Fruit fly (Drosophila melanogaster) whole organism, embryonic: ENCODE measurements around the gene CG43638.

Experiments
- Abd-B ChIP-seq: fragments of 200-800 bp; sonication (Bioruptor generic); optimal IDR thresholded peaks from 2 replicates; lab custom pipeline; 2018; ENCODE audit warnings: missing biosample characterization, mild to moderate bottlenecking, missing genetic modification characterization, moderate library complexity
- B-H2 ChIP-seq: fragments of 200-800 bp; sonication (Bioruptor generic); optimal IDR thresholded peaks from 2 replicates; lab custom pipeline; 2018; ENCODE audit warnings: missing biosample characterization, mild to moderate bottlenecking, missing genetic modification characterization
- CG11398 ChIP-seq: fragments of 200-800 bp; sonication (Bioruptor generic); optimal IDR thresholded peaks from 2 replicates; lab custom pipeline; 2016; ENCODE audit warnings: missing biosample characterization, missing genetic modification characterization
- CG11696 ChIP-seq: fragments of 200-800 bp; sonication (Bioruptor generic); IDR thresholded peaks from 2 replicates; pipeline ENCODE4 v1.3.6; 2022; ENCODE audit warnings: missing biosample characterization, missing genetic modification characterization
- CG12659 ChIP-seq: fragments of 200-800 bp; sonication (Bioruptor generic); optimal IDR thresholded peaks from 3 replicates; lab custom pipeline; 2017; ENCODE audit warnings: mild to moderate bottlenecking, missing biosample characterization, missing genetic modification reagents, missing genetic modification characterization
- CG14860 ChIP-seq: fragments of 200-800 bp; sonication (Bioruptor generic); IDR thresholded peaks from 3 replicates; pipeline ENCODE4 v1.3.6; 2022; ENCODE audit warnings: missing biosample characterization, missing genetic modification characterization; ENCODE audit not compliant: partially characterized antibody
- CG15514 ChIP-seq: fragments of 200-800 bp; sonication (Bioruptor generic); optimal IDR thresholded peaks from 3 replicates; lab custom pipeline; 2017; ENCODE audit warnings: missing biosample characterization, missing genetic modification characterization, mild to moderate bottlenecking, moderate library complexity, missing genetic modification reagents
- CG16779 ChIP-seq: fragments of 200-800 bp; sonication (Bioruptor generic); IDR thresholded peaks from 2 replicates; pipeline ENCODE4 v1.3.6; 2022; ENCODE audit warnings: missing biosample characterization, missing genetic modification characterization
- CG16815 ChIP-seq: fragments of 200-800 bp; sonication (Bioruptor generic); optimal IDR thresholded peaks from 3 replicates; lab custom pipeline; 2017; ENCODE audit warnings: missing biosample characterization, mild to moderate bottlenecking, missing genetic modification characterization
- CG17328 ChIP-seq: fragments of 200-800 bp; sonication (Bioruptor generic); IDR thresholded peaks from 2 replicates; pipeline ENCODE4 v1.3.6; 2022; ENCODE audit warnings: missing biosample characterization, missing genetic modification characterization
- CG18262 ChIP-seq: fragments of 200-800 bp; optimal IDR thresholded peaks from 3 replicates; lab custom pipeline; 2019; ENCODE audit warnings: missing biosample characterization, mild to moderate bottlenecking, missing genetic modification characterization, moderate library complexity
- CG2116 ChIP-seq: fragments of 200-800 bp; sonication (Bioruptor generic); optimal IDR thresholded peaks from 3 replicates; lab custom pipeline; 2018; ENCODE audit warnings: missing biosample characterization, mild to moderate bottlenecking, missing genetic modification characterization
- CG2875 ChIP-seq: fragments of 200-800 bp; sonication (Bioruptor generic); optimal IDR thresholded peaks from 2 replicates; lab custom pipeline; 2017; ENCODE audit warnings: missing biosample characterization, mild to moderate bottlenecking, missing genetic modification characterization, missing genetic modification reagents
- CG3065 ChIP-seq: fragments of 200-800 bp; sonication (Bioruptor generic); optimal IDR thresholded peaks from 2 replicates; lab custom pipeline; 2016; ENCODE audit warnings: missing biosample characterization, missing genetic modification characterization
- CG31388 ChIP-seq: fragments of 200-800 bp; sonication (Bioruptor generic); optimal IDR thresholded peaks from 2 replicates; lab custom pipeline; 2016; ENCODE audit warnings: missing biosample characterization, missing genetic modification characterization
- CG6654 ChIP-seq: fragments of 200-800 bp; sonication (Bioruptor generic); optimal IDR thresholded peaks from 2 replicates; lab custom pipeline; 2017; ENCODE audit warnings: missing biosample characterization, mild to moderate bottlenecking, missing genetic modification characterization
- CG8089 ChIP-seq: fragments of 200-800 bp; sonication (Bioruptor generic); optimal IDR thresholded peaks from 3 replicates; lab custom pipeline; 2016; ENCODE audit warnings: missing biosample characterization, missing genetic modification characterization
- CG8290 ChIP-seq, 3 experiments: fragments of 200-800 bp; sonication (Bioruptor generic); optimal IDR thresholded peaks; 2 replicates each; lab custom pipeline; 2016 to 2019; ENCODE audit warnings: missing biosample characterization in 3 of 3, missing genetic modification characterization in 3 of 3, mild to moderate bottlenecking in 2 of 3, moderate library complexity in 1 of 3
- CG8478 ChIP-seq: fragments of >200 bp; optimal IDR thresholded peaks from 2 replicates; lab custom pipeline; 2018
- CoRest ChIP-seq: fragments of 200-800 bp; sonication (Bioruptor generic); optimal IDR thresholded peaks from 3 replicates; lab custom pipeline; 2018; ENCODE audit warnings: missing biosample characterization, mild to moderate bottlenecking, missing genetic modification characterization, moderate library complexity
- Dfd ChIP-seq, 2 experiments: fragments of >200 bp; optimal IDR thresholded peaks; 2 replicates each; lab custom pipeline; 2017; ENCODE audit warnings: missing biosample characterization in 2 of 2, missing genetic modification characterization in 2 of 2
- Doc3 ChIP-seq: fragments of 200-800 bp; sonication (Bioruptor generic); IDR thresholded peaks from 3 replicates; pipeline ENCODE4 v1.3.6; 2022; ENCODE audit warnings: missing biosample characterization, missing genetic modification characterization; ENCODE audit not compliant: partially characterized antibody
- H2.0 ChIP-seq: fragments of 200-800 bp; sonication (Bioruptor generic); IDR thresholded peaks from 2 replicates; pipeline ENCODE4 v1.3.6; 2022; ENCODE audit warnings: missing biosample characterization, missing genetic modification characterization
- HHEX ChIP-seq: fragments of 200-800 bp; sonication (Bioruptor generic); optimal IDR thresholded peaks from 3 replicates; lab custom pipeline; 2017; ENCODE audit warnings: missing biosample characterization, mild to moderate bottlenecking, missing genetic modification characterization, missing genetic modification reagents
- Hmr ChIP-seq: fragments of 200-800 bp; sonication (Bioruptor generic); optimal IDR thresholded peaks from 3 replicates; lab custom pipeline; 2017; ENCODE audit warnings: mild to moderate bottlenecking, missing biosample characterization, missing genetic modification reagents, missing genetic modification characterization
- Jarid2 ChIP-seq: fragments of 200-800 bp; sonication (Bioruptor generic); optimal IDR thresholded peaks from 3 replicates; lab custom pipeline; 2017; ENCODE audit warnings: mild to moderate bottlenecking, missing biosample characterization, missing genetic modification reagents, missing genetic modification characterization
- Mad ChIP-seq: fragments of 200-800 bp; sonication (Bioruptor generic); optimal IDR thresholded peaks from 2 replicates; lab custom pipeline; 2016; ENCODE audit warnings: missing biosample characterization, missing genetic modification characterization
- NK7.1 ChIP-seq: fragments of 200-800 bp; sonication (Bioruptor generic); optimal IDR thresholded peaks from 3 replicates; lab custom pipeline; 2016; ENCODE audit warnings: missing biosample characterization, missing genetic modification characterization
- Ptx1 ChIP-seq: fragments of 200-800 bp; sonication (Bioruptor generic); IDR thresholded peaks from 2 replicates; pipeline ENCODE4 v1.3.6; 2022; ENCODE audit warnings: missing biosample characterization, missing genetic modification characterization
- Spps ChIP-seq: fragments of 200-800 bp; sonication (Bioruptor generic); optimal IDR thresholded peaks from 2 replicates; lab custom pipeline; 2018; ENCODE audit warnings: missing biosample characterization, mild to moderate bottlenecking, missing genetic modification characterization
- Xrp1 ChIP-seq: fragments of 200-800 bp; sonication (Bioruptor generic); IDR thresholded peaks from 2 replicates; pipeline ENCODE4 v1.3.6; 2022; ENCODE audit warnings: missing biosample characterization, missing genetic modification characterization
- al ChIP-seq: fragments of 200-800 bp; sonication (Bioruptor generic); IDR thresholded peaks from 2 replicates; pipeline ENCODE4 v1.3.6; 2022; ENCODE audit warnings: missing biosample characterization, missing genetic modification characterization
- ash1 ChIP-seq: fragments of 200-800 bp; sonication (Bioruptor generic); optimal IDR thresholded peaks from 2 replicates; lab custom pipeline; 2018; ENCODE audit warnings: missing biosample characterization, mild to moderate bottlenecking, missing genetic modification characterization
- btn ChIP-seq: fragments of 200-800 bp; sonication (Bioruptor generic); optimal IDR thresholded peaks from 2 replicates; lab custom pipeline; 2016; ENCODE audit warnings: missing biosample characterization, missing genetic modification characterization
- cas ChIP-seq: fragments of 200-800 bp; sonication (Bioruptor generic); IDR thresholded peaks from 2 replicates; pipeline ENCODE4 v1.3.6; 2022; ENCODE audit warnings: missing biosample characterization, missing genetic modification characterization
- chif ChIP-seq, 2 experiments: fragments of 200-800 bp; sonication (Bioruptor generic); optimal IDR thresholded peaks; 3 replicates each; lab custom pipeline; 2016; ENCODE audit warnings: missing biosample characterization in 2 of 2, missing genetic modification characterization in 2 of 2
- croc ChIP-seq: fragments of 200-800 bp; sonication (Bioruptor generic); conservative IDR thresholded peaks from 3 replicates; pipeline ENCODE4 v1.3.6; 2022; ENCODE audit warnings: missing biosample characterization, missing genetic modification characterization
- dimm ChIP-seq: fragments of 200-800 bp; sonication (Bioruptor generic); IDR thresholded peaks from 2 replicates; pipeline ENCODE4 v1.3.6; 2022; ENCODE audit warnings: missing biosample characterization, missing genetic modification characterization
- dmrt11E ChIP-seq: fragments of 200-800 bp; sonication (Bioruptor generic); optimal IDR thresholded peaks from 3 replicates; lab custom pipeline; 2018; ENCODE audit warnings: missing biosample characterization, mild to moderate bottlenecking, missing genetic modification characterization, moderate library complexity
- eyg ChIP-seq: fragments of 200-800 bp; sonication (Bioruptor generic); optimal IDR thresholded peaks from 3 replicates; lab custom pipeline; 2016; ENCODE audit warnings: missing biosample characterization, missing genetic modification characterization
- gem ChIP-seq: fragments of 200-800 bp; sonication (Bioruptor generic); optimal IDR thresholded peaks from 2 replicates; lab custom pipeline; 2019; ENCODE audit warnings: missing biosample characterization, mild to moderate bottlenecking, missing genetic modification characterization, moderate library complexity
- grau ChIP-seq: fragments of 200-800 bp; optimal IDR thresholded peaks from 3 replicates; lab custom pipeline; 2019; ENCODE audit warnings: missing biosample characterization, mild to moderate bottlenecking, missing genetic modification characterization, moderate library complexity
- hth ChIP-seq: fragments of >200 bp; optimal IDR thresholded peaks from 2 replicates; lab custom pipeline; 2017; ENCODE audit warnings: inconsistent platforms
- inv ChIP-seq: fragments of 200-800 bp; sonication (Bioruptor generic); IDR thresholded peaks from 2 replicates; pipeline ENCODE4 v1.3.6; 2022; ENCODE audit warnings: missing biosample characterization, missing genetic modification characterization; ENCODE audit not compliant: partially characterized antibody
- jumu ChIP-seq: fragments of 200-800 bp; sonication (Bioruptor generic); optimal IDR thresholded peaks from 3 replicates; lab custom pipeline; 2016; ENCODE audit warnings: missing biosample characterization, missing genetic modification characterization
- mam ChIP-seq: fragments of 200-800 bp; sonication (Bioruptor generic); optimal IDR thresholded peaks from 3 replicates; lab custom pipeline; 2016; ENCODE audit warnings: missing biosample characterization, missing genetic modification characterization
- ro ChIP-seq: fragments of 200-800 bp; sonication (Bioruptor generic); IDR thresholded peaks from 2 replicates; pipeline ENCODE4 v1.3.6; 2022; ENCODE audit warnings: missing biosample characterization, missing genetic modification characterization
- salm ChIP-seq: fragments of 200-800 bp; sonication (Bioruptor generic); optimal IDR thresholded peaks from 2 replicates; lab custom pipeline; 2018; ENCODE audit warnings: missing biosample characterization, mild to moderate bottlenecking, missing genetic modification characterization
- tgo ChIP-seq: fragments of 200-800 bp; sonication (Bioruptor generic); IDR thresholded peaks from 3 replicates; pipeline ENCODE4 v1.3.6; 2022; ENCODE audit warnings: missing biosample characterization, missing genetic modification characterization
- tll ChIP-seq, 2 experiments: fragments of 200-800 bp in 1 of 2; fragments of >200 bp in 1 of 2; sonication (Bioruptor generic) in 1 of 2; optimal IDR thresholded peaks; 2 replicates each; lab custom pipeline; 2017 to 2019; ENCODE audit warnings: missing biosample characterization in 2 of 2, missing genetic modification characterization in 2 of 2, mild to moderate bottlenecking in 1 of 2, moderate library complexity in 1 of 2
- zf30C ChIP-seq: fragments of 200-800 bp; sonication (Bioruptor generic); optimal IDR thresholded peaks from 3 replicates; lab custom pipeline; 2018; ENCODE audit warnings: missing biosample characterization, mild to moderate bottlenecking, missing genetic modification characterization

The CG43638 gene

dm6 chr3L:12050629-12051028 lies 6.2 kb downstream of the CG43638 start (continued):
- no peak for TF ChIP-seq Jarid2 (GFP tag; lab: Kevin White, UChicago)
- TF ChIP-seq Spps (tag; lab: Kevin White, UChicago), result no peak
- TF ChIP-seq zf30C, result no peak
- TF ChIP-seq dimm (GFP tag; lab: Robert Waterston, UW), result no peak
- TF ChIP-seq hth (lab: Kevin White, UChicago), result no peak
- no peak for TF ChIP-seq CG8290 (GFP tag; optimal IDR thresholded peaks at IDR 0.05; lab: Kevin White, UChicago)
- no peak for TF ChIP-seq CG8290 (tag; optimal IDR thresholded peaks at IDR 0.05; lab: Kevin White, UChicago)
- no peak for TF ChIP-seq NK7.1 (GFP tag; lab: Kevin White, UChicago)
- no peak for TF ChIP-seq B-H2 (GFP tag; lab: Kevin White, UChicago)
- no peak for TF ChIP-seq ash1 (GFP tag; lab: Kevin White, UChicago)
- TF ChIP-seq CG31388 (GFP tag; lab: Kevin White, UChicago), result peak; percentile 0
- TF ChIP-seq CG16779 (GFP tag; lab: Robert Waterston, UW), result no peak
- TF ChIP-seq CG6654 (GFP tag; lab: Kevin White, UChicago), result no peak
- TF ChIP-seq eyg, result no peak
- TF ChIP-seq btn (GFP tag; lab: Kevin White, UChicago), result no peak
- TF ChIP-seq ro, result no peak
- TF ChIP-seq CG16815 (GFP tag; lab: Kevin White, UChicago), result no peak
- peak; percentile 45; the same call in 1 of the 2 replicates for TF ChIP-seq al (GFP tag; lab: Robert Waterston, UW)
- peak; percentile 2 for TF ChIP-seq dmrt11E (tag; lab: Kevin White, UChicago)
- peak; percentile 30 for TF ChIP-seq CoRest (tag; lab: Kevin White, UChicago)
- TF ChIP-seq Dfd (GFP tag; optimal IDR thresholded peaks at IDR 0.05; lab: Kevin White, UChicago), result no peak
- TF ChIP-seq Hmr (GFP tag; lab: Kevin White, UChicago), result no peak
- TF ChIP-seq Abd-B (GFP tag; lab: Kevin White, UChicago), result peak; percentile 55
- TF ChIP-seq tll (GFP tag; optimal IDR thresholded peaks at IDR 0.05; lab: Kevin White, UChicago), result no peak
- no peak for TF ChIP-seq CG11398 (GFP tag; lab: Kevin White, UChicago)
- TF ChIP-seq CG3065 (GFP tag; lab: Kevin White, UChicago), result no peak
- no peak for TF ChIP-seq salm (tag; lab: Kevin White, UChicago)
- no peak for TF ChIP-seq Doc3 (GFP tag; lab: Robert Waterston, UW)
- no peak for TF ChIP-seq CG8089
- TF ChIP-seq chif (GFP tag; optimal IDR thresholded peaks at IDR 0.05; lab: Kevin White, UChicago), result no peak
- no peak for TF ChIP-seq mam (GFP tag; lab: Kevin White, UChicago)
- TF ChIP-seq CG2116, result no peak
- no peak for TF ChIP-seq CG2875 (GFP tag; lab: Kevin White, UChicago)
- TF ChIP-seq CG15514, result no peak
- TF ChIP-seq croc (GFP tag; lab: Robert Waterston, UW), result no peak
- TF ChIP-seq CG17328 (GFP tag; lab: Robert Waterston, UW), result 0 out of 2 replicates have a peak, but pooled peaks have one; percentile 30
- no peak for TF ChIP-seq HHEX (GFP tag; lab: Kevin White, UChicago)
- no peak for TF ChIP-seq CG14860
- TF ChIP-seq CG8478 (lab: Kevin White, UChicago), result no peak
- TF ChIP-seq gem, result peak; percentile 68
- no peak for TF ChIP-seq H2.0 (GFP tag; lab: Robert Waterston, UW)
- peak; percentile 49 for TF ChIP-seq Ptx1 (GFP tag; lab: Robert Waterston, UW)
- no peak for TF ChIP-seq inv (GFP tag; lab: Robert Waterston, UW)
- TF ChIP-seq jumu (GFP tag; lab: Kevin White, UChicago), result no peak
- peak; percentile 49 for TF ChIP-seq Xrp1
- TF ChIP-seq CG18262 (tag; lab: Kevin White, UChicago), result peak; percentile 31
- TF ChIP-seq grau (tag; lab: Kevin White, UChicago), result peak; percentile 82
- no peak for TF ChIP-seq CG12659 (GFP tag; lab: Kevin White, UChicago)
- no peak for TF ChIP-seq CG11696 (GFP tag; lab: Robert Waterston, UW)
- no peak for TF ChIP-seq cas
- peak; percentile 54; the same call in 1 of the 3 replicates for TF ChIP-seq tgo (GFP tag; lab: Robert Waterston, UW)
- no peak for TF ChIP-seq Mad
